Worm (Caenorhabditis elegans): ENCODE results near the gene C49F8.1.

The C49F8.1 gene

ce11 chrX:13354672-13355407, 10.0 kb downstream of the C49F8.1 start:
- TF ChIP-seq C16A3.4 (tag; optimal IDR thresholded peaks at IDR 0.05): peak; percentile 25
- peak; percentile 27 for TF ChIP-seq ztf-4 (tag; optimal IDR thresholded peaks at IDR 0.05)
- peak; percentile 66 for TF ChIP-seq nhr-19 (GFP tag; conservative IDR thresholded peaks at IDR 0.05)
- peak; percentile 69 for TF ChIP-seq elt-2 (tag; optimal IDR thresholded peaks at IDR 0.05)
- peak; percentile 71 for TF ChIP-seq jun-1 (tag; optimal IDR thresholded peaks at IDR 0.05)
- no peak for TF ChIP-seq ces-1 (GFP tag; optimal IDR thresholded peaks at IDR 0.05)
- no peak for TF ChIP-seq xbp-1 (tag; optimal IDR thresholded peaks at IDR 0.05)
- no peak for TF ChIP-seq hlh-4 (tag; optimal IDR thresholded peaks at IDR 0.05)
- peak in 1 of 2 experiments; percentile 37 for TF ChIP-seq lin-35 (GFP tag; optimal IDR thresholded peaks at IDR 0.05)
- peak; percentile 44 for TF ChIP-seq unc-130 (tag; optimal IDR thresholded peaks at IDR 0.05)
- TF ChIP-seq nhr-20 (tag; optimal IDR thresholded peaks at IDR 0.05): peak; percentile 70
- TF ChIP-seq ztf-11 (tag; optimal IDR thresholded peaks at IDR 0.05): no peak
- TF ChIP-seq pqm-1 (tag; optimal IDR thresholded peaks at IDR 0.05): no peak
- TF ChIP-seq fkh-8 (tag; optimal IDR thresholded peaks at IDR 0.05): peak; percentile 54
- no peak for TF ChIP-seq sox-4 (tag; optimal IDR thresholded peaks at IDR 0.05)
- TF ChIP-seq tbx-2 (tag; optimal IDR thresholded peaks at IDR 0.05): peak; percentile 49
- TF ChIP-seq lsy-2 (tag; optimal IDR thresholded peaks at IDR 0.05): peak in 1 of 2 experiments; percentile 12
- no peak for TF ChIP-seq sup-37 (GFP tag; optimal IDR thresholded peaks at IDR 0.05)
- TF ChIP-seq nhr-84 (tag; optimal IDR thresholded peaks at IDR 0.05): no peak
- peak; percentile 3 for TF ChIP-seq irx-1 (tag; optimal IDR thresholded peaks at IDR 0.05)
- TF ChIP-seq F16B12.6 (tag; optimal IDR thresholded peaks at IDR 0.05): no peak
- TF ChIP-seq rnt-1 (tag; optimal IDR thresholded peaks at IDR 0.05): peak; percentile 85
- TF ChIP-seq C34B4.2 (tag; optimal IDR thresholded peaks at IDR 0.05): no peak
- peak in 1 of 2 experiments; percentile 37 for TF ChIP-seq egl-27 (tag; optimal IDR thresholded peaks at IDR 0.05)
- TF ChIP-seq nhr-90 (tag; optimal IDR thresholded peaks at IDR 0.05; ENCODE audit: poor library complexity): peak; percentile 34
- TF ChIP-seq ets-5 (GFP tag; IDR thresholded peaks at IDR 0.05): no peak
- TF ChIP-seq nhr-85 (tag): peak; percentile 90
- TF ChIP-seq zag-1 (tag; optimal IDR thresholded peaks at IDR 0.05): no peak
- peak; percentile 39 for TF ChIP-seq mep-1 (tag; optimal IDR thresholded peaks at IDR 0.05)
- TF ChIP-seq swsn-7 (tag; optimal IDR thresholded peaks at IDR 0.05): no peak
- TF ChIP-seq unc-30 (tag; optimal IDR thresholded peaks at IDR 0.05): no peak
- TF ChIP-seq snu-23 (GFP tag; optimal IDR thresholded peaks at IDR 0.05): peak; percentile 62
- TF ChIP-seq fkh-4 (tag; optimal IDR thresholded peaks at IDR 0.05; ENCODE audit: borderline replicate concordance): no peak
- peak; percentile 94 for TF ChIP-seq blmp-1 (tag; optimal IDR thresholded peaks at IDR 0.05)
- TF ChIP-seq dsc-1 (tag; optimal IDR thresholded peaks at IDR 0.05): peak; percentile 41
- TF ChIP-seq unc-62 (GFP tag; optimal IDR thresholded peaks at IDR 0.05): no peak
- peak; percentile 58 for TF ChIP-seq nhr-47 (tag; optimal IDR thresholded peaks at IDR 0.05)
- TF ChIP-seq nhr-71 (tag; optimal IDR thresholded peaks at IDR 0.05): peak; percentile 76
- peak; percentile 83 for TF ChIP-seq lin-14 (GFP tag; optimal IDR thresholded peaks at IDR 0.05)
- peak in 3 of 6 experiments; percentile 32 to 49 (median 44) for TF ChIP-seq elt-3 (tag; optimal IDR thresholded peaks at IDR 0.05)
- TF ChIP-seq nhr-11 (tag; optimal IDR thresholded peaks at IDR 0.05): no peak
- TF ChIP-seq fos-1 (tag; optimal IDR thresholded peaks at IDR 0.05): no peak
- TF ChIP-seq lin-13 (GFP tag; optimal IDR thresholded peaks at IDR 0.05): peak; percentile 2

ce11 chrX:13353530-13353929, 11.3 kb downstream of the C49F8.1 start:
- peak; percentile 46 for TF ChIP-seq rnt-1 (tag; optimal IDR thresholded peaks at IDR 0.05)
- peak; percentile 32 for TF ChIP-seq nhr-11 (tag; optimal IDR thresholded peaks at IDR 0.05)
- no peak for TF ChIP-seq F16B12.6 (tag; optimal IDR thresholded peaks at IDR 0.05)
- peak; percentile 98 for TF ChIP-seq nhr-19 (GFP tag; conservative IDR thresholded peaks at IDR 0.05)
- TF ChIP-seq C04F5.9 (tag; optimal IDR thresholded peaks at IDR 0.05): no peak
- no peak for TF ChIP-seq egl-13 (tag; optimal IDR thresholded peaks at IDR 0.05)
- TF ChIP-seq aly-2 (tag; optimal IDR thresholded peaks at IDR 0.05): no peak
- TF ChIP-seq dpl-1 (GFP tag; optimal IDR thresholded peaks at IDR 0.05): peak in 2 of 3 experiments; percentile 6 to 22
- peak; percentile 15 for TF ChIP-seq nhr-237 (tag; optimal IDR thresholded peaks at IDR 0.05)
- no peak for TF ChIP-seq dsc-1 (tag; optimal IDR thresholded peaks at IDR 0.05)
- TF ChIP-seq nhr-90 (tag; optimal IDR thresholded peaks at IDR 0.05; ENCODE audit: poor library complexity): peak; percentile 88
- TF ChIP-seq sup-37 (GFP tag; optimal IDR thresholded peaks at IDR 0.05): peak; percentile 48
- peak in 1 of 2 experiments; percentile 9 for TF ChIP-seq efl-1 (optimal IDR thresholded peaks at IDR 0.05)
- TF ChIP-seq efl-1 (GFP tag; optimal IDR thresholded peaks at IDR 0.05 in 1 of 2): peak in 1 of 2 experiments; percentile 93
- TF ChIP-seq egl-27 (tag; optimal IDR thresholded peaks at IDR 0.05): peak; percentile 55 to 77
- peak; percentile 57 for TF ChIP-seq nhr-77 (tag; optimal IDR thresholded peaks at IDR 0.05)
- no peak for TF ChIP-seq ceh-90 (tag; optimal IDR thresholded peaks at IDR 0.05)
- TF ChIP-seq tbx-2 (tag; optimal IDR thresholded peaks at IDR 0.05): peak; percentile 81
- no peak for TF ChIP-seq pax-3 (tag; optimal IDR thresholded peaks at IDR 0.05)

Measured in whole organism, L1 larva.